Fruit fly (Drosophila melanogaster) whole organism, embryonic: Measurements from ENCODE around the gene CG10252.
A peak's percentile ranks its signal among the peaks of the same experiment; 100 is the strongest.

Experiments
- Ada2b ChIP-seq: fragments of 200-800 bp; sonication (Bioruptor generic); IDR thresholded peaks from 2 replicates; pipeline ENCODE4 v1.3.6; 2022; ENCODE audit warnings: missing biosample characterization, missing genetic modification characterization
- Atf3 ChIP-seq: fragments of 200-800 bp; sonication (Bioruptor generic); optimal IDR thresholded peaks from 3 replicates; lab custom pipeline; 2016; ENCODE audit warnings: missing biosample characterization, missing genetic modification characterization
- B-H1 ChIP-seq: fragments of 200-800 bp; sonication (Bioruptor generic); IDR thresholded peaks from 3 replicates; pipeline ENCODE4 v1.3.6; 2022; ENCODE audit warnings: missing biosample characterization, missing genetic modification characterization
- Bdp1 ChIP-seq: fragments of 200-800 bp; sonication (Bioruptor generic); optimal IDR thresholded peaks from 3 replicates; lab custom pipeline; 2016; ENCODE audit warnings: missing biosample characterization, missing genetic modification characterization
- CG10431 ChIP-seq: fragments of 200-800 bp; sonication (Bioruptor generic); optimal IDR thresholded peaks from 3 replicates; lab custom pipeline; 2018; ENCODE audit warnings: missing biosample characterization, mild to moderate bottlenecking, missing genetic modification characterization
- CG10543 ChIP-seq: fragments of 200-800 bp; sonication (Bioruptor generic); optimal IDR thresholded peaks from 3 replicates; lab custom pipeline; 2017; ENCODE audit warnings: missing biosample characterization, mild to moderate bottlenecking, missing genetic modification characterization, moderate library complexity
- CG10654 ChIP-seq: fragments of 200-800 bp; sonication (Bioruptor generic); optimal IDR thresholded peaks from 2 replicates; lab custom pipeline; 2016; ENCODE audit warnings: missing biosample characterization, missing genetic modification characterization
- CG14050 ChIP-seq: fragments of 200-800 bp; sonication (Bioruptor generic); IDR thresholded peaks from 3 replicates; pipeline ENCODE4 v1.3.6; 2022; ENCODE audit warnings: missing biosample characterization, missing genetic modification characterization
- CG15479 ChIP-seq: fragments of 200-800 bp; sonication (Bioruptor generic); optimal IDR thresholded peaks from 3 replicates; lab custom pipeline; 2019; ENCODE audit warnings: missing biosample characterization, mild to moderate bottlenecking, missing genetic modification characterization, moderate library complexity
- CG16813 ChIP-seq: fragments of 200-800 bp; sonication (Bioruptor generic); IDR thresholded peaks from 3 replicates; pipeline ENCODE4 v1.3.6; 2022; ENCODE audit warnings: missing biosample characterization, missing genetic modification characterization; ENCODE audit not compliant: partially characterized antibody
- CG18764 ChIP-seq: fragments of 200-800 bp; sonication (Bioruptor generic); optimal IDR thresholded peaks from 3 replicates; lab custom pipeline; 2016; ENCODE audit warnings: missing biosample characterization, missing genetic modification characterization
- CG34376 ChIP-seq: fragments of 200-800 bp; sonication (Bioruptor generic); optimal IDR thresholded peaks from 2 replicates; lab custom pipeline; 2018; ENCODE audit warnings: missing biosample characterization, mild to moderate bottlenecking, missing genetic modification characterization
- CG4328 ChIP-seq: fragments of 200-800 bp; sonication (Bioruptor generic); optimal IDR thresholded peaks from 3 replicates; lab custom pipeline; 2017; ENCODE audit warnings: missing biosample characterization, missing genetic modification reagents, missing genetic modification characterization
- CG8924 ChIP-seq: fragments of 200-800 bp; optimal IDR thresholded peaks from 3 replicates; lab custom pipeline; 2019; ENCODE audit warnings: missing biosample characterization, mild to moderate bottlenecking, missing genetic modification characterization, moderate library complexity
- Dip3 ChIP-seq: fragments of 200-800 bp; sonication (Bioruptor generic); optimal IDR thresholded peaks from 3 replicates; lab custom pipeline; 2016; ENCODE audit warnings: missing biosample characterization, missing genetic modification characterization
- Elba2 ChIP-seq: fragments of 200-800 bp; sonication (Bioruptor generic); optimal IDR thresholded peaks from 3 replicates; lab custom pipeline; 2016; ENCODE audit warnings: missing biosample characterization, missing genetic modification characterization
- Ets65A ChIP-seq: fragments of 200-800 bp; sonication (Bioruptor generic); peaks from one replicate; lab custom pipeline; 2016; ENCODE audit warnings: missing biosample characterization, missing genetic modification characterization
- Fer1 ChIP-seq: fragments of 200-800 bp; sonication (Bioruptor generic); optimal IDR thresholded peaks from 2 replicates; lab custom pipeline; 2017; ENCODE audit warnings: missing biosample characterization, mild to moderate bottlenecking, missing genetic modification characterization
- H15 ChIP-seq: fragments of 200-800 bp; sonication (Bioruptor generic); IDR thresholded peaks from 3 replicates; pipeline ENCODE4 v1.3.6; 2022; ENCODE audit warnings: missing biosample characterization, missing genetic modification characterization
- Nf-YB ChIP-seq: fragments of 200-800 bp; sonication (Bioruptor generic); optimal IDR thresholded peaks from 3 replicates; lab custom pipeline; 2019; ENCODE audit warnings: missing biosample characterization, mild to moderate bottlenecking, missing genetic modification characterization, moderate library complexity
- Nf-YC ChIP-seq: fragments of 200-800 bp; optimal IDR thresholded peaks from 3 replicates; lab custom pipeline; 2019; ENCODE audit warnings: missing biosample characterization, mild to moderate bottlenecking, missing genetic modification characterization, moderate library complexity
- Poxn ChIP-seq: fragments of 200-800 bp; sonication (Bioruptor generic); IDR thresholded peaks from 2 replicates; pipeline ENCODE4 v1.3.6; 2022; ENCODE audit warnings: missing biosample characterization, missing genetic modification characterization
- ab ChIP-seq: fragments of 200-800 bp; sonication (Bioruptor generic); optimal IDR thresholded peaks from 2 replicates; lab custom pipeline; 2016; ENCODE audit warnings: missing biosample characterization, missing genetic modification characterization
- abd-A ChIP-seq: fragments of 200-800 bp; sonication (Bioruptor generic); optimal IDR thresholded peaks from 3 replicates; lab custom pipeline; 2019; ENCODE audit warnings: missing biosample characterization, mild to moderate bottlenecking, missing genetic modification characterization, moderate library complexity
- al ChIP-seq: fragments of 200-800 bp; sonication (Bioruptor generic); IDR thresholded peaks from 2 replicates; pipeline ENCODE4 v1.3.6; 2022; ENCODE audit warnings: missing biosample characterization, missing genetic modification characterization
- ato ChIP-seq: fragments of 200-800 bp; sonication (Bioruptor generic); IDR thresholded peaks from 2 replicates; pipeline ENCODE4 v1.3.6; 2022; ENCODE audit warnings: missing biosample characterization, missing genetic modification characterization; ENCODE audit not compliant: partially characterized antibody
- chinmo ChIP-seq: fragments of 200-800 bp; sonication (Bioruptor generic); IDR thresholded peaks from 4 replicates; pipeline ENCODE4 v1.3.6; 2022; ENCODE audit warnings: missing biosample characterization, missing genetic modification characterization; ENCODE audit not compliant: partially characterized antibody
- chn ChIP-seq: fragments of 200-800 bp; sonication (Bioruptor generic); optimal IDR thresholded peaks from 2 replicates; lab custom pipeline; 2016; ENCODE audit warnings: missing biosample characterization, missing genetic modification characterization
- dm ChIP-seq: fragments of 200-800 bp; sonication (Bioruptor generic); optimal IDR thresholded peaks from 3 replicates; lab custom pipeline; 2016; ENCODE audit warnings: missing biosample characterization, missing genetic modification characterization
- dpn ChIP-seq, 2 experiments: fragments of 200-800 bp; sonication (Bioruptor generic); optimal IDR thresholded peaks; 3 replicates each; lab custom pipeline; 2016; ENCODE audit warnings: missing biosample characterization in 2 of 2, missing genetic modification characterization in 2 of 2
- exex ChIP-seq: fragments of 200-800 bp; sonication (Bioruptor generic); optimal IDR thresholded peaks from 4 replicates; lab custom pipeline; 2018; ENCODE audit warnings: missing biosample characterization, mild to moderate bottlenecking, missing genetic modification characterization, moderate library complexity
- eyg ChIP-seq: fragments of 200-800 bp; sonication (Bioruptor generic); optimal IDR thresholded peaks from 3 replicates; lab custom pipeline; 2016; ENCODE audit warnings: missing biosample characterization, missing genetic modification characterization
- fru ChIP-seq: fragments of >200 bp; optimal IDR thresholded peaks from 2 replicates; lab custom pipeline; 2017
- ind ChIP-seq: fragments of 200-800 bp; sonication (Bioruptor generic); optimal IDR thresholded peaks from 3 replicates; lab custom pipeline; 2016; ENCODE audit warnings: missing biosample characterization, missing genetic modification characterization
- lab ChIP-seq: fragments of 200-800 bp; sonication (Bioruptor generic); optimal IDR thresholded peaks from 3 replicates; lab custom pipeline; 2017; ENCODE audit warnings: missing biosample characterization, missing genetic modification characterization, mild to moderate bottlenecking, moderate library complexity, missing genetic modification reagents
- lov ChIP-seq, 2 experiments: fragments of 200-800 bp in 1 of 2; fragments of >200 bp in 1 of 2; sonication (Bioruptor generic) in 1 of 2; IDR thresholded peaks in 1 of 2; optimal IDR thresholded peaks in 1 of 2; 2 replicates in 1 of 2; 3 replicates in 1 of 2; pipeline versions ENCODE4 v1.3.6 to Lab custom; 2017 to 2022; ENCODE audit warnings: missing biosample characterization in 1 of 2, missing genetic modification characterization in 1 of 2
- mirr ChIP-seq: fragments of 200-800 bp; sonication (Bioruptor generic); optimal IDR thresholded peaks from 3 replicates; lab custom pipeline; 2018; ENCODE audit warnings: missing biosample characterization, mild to moderate bottlenecking, missing genetic modification characterization
- nau ChIP-seq: fragments of 200-800 bp; sonication (Bioruptor generic); optimal IDR thresholded peaks from 3 replicates; lab custom pipeline; 2017; ENCODE audit warnings: missing biosample characterization, mild to moderate bottlenecking, missing genetic modification characterization, missing genetic modification reagents
- nmo ChIP-seq: fragments of 200-800 bp; sonication (Bioruptor generic); optimal IDR thresholded peaks from 2 replicates; lab custom pipeline; 2018; ENCODE audit warnings: missing biosample characterization, mild to moderate bottlenecking, missing genetic modification characterization, moderate library complexity
- sd ChIP-seq: fragments of 200-800 bp; sonication (Bioruptor generic); optimal IDR thresholded peaks from 3 replicates; lab custom pipeline; 2018; ENCODE audit warnings: missing biosample characterization, mild to moderate bottlenecking, missing genetic modification characterization, moderate library complexity
- sens ChIP-seq: fragments of 200-800 bp; sonication (Bioruptor generic); peaks from one replicate; lab custom pipeline; 2016; ENCODE audit warnings: missing biosample characterization, missing genetic modification characterization
- sug ChIP-seq: fragments of 200-800 bp; optimal IDR thresholded peaks from 2 replicates; lab custom pipeline; 2019; ENCODE audit warnings: missing biosample characterization, mild to moderate bottlenecking, missing genetic modification characterization, moderate library complexity
- tna ChIP-seq: fragments of 200-800 bp; sonication (Bioruptor generic); IDR thresholded peaks from 2 replicates; pipeline ENCODE4 v1.3.6; 2022; ENCODE audit warnings: missing biosample characterization, missing genetic modification characterization; ENCODE audit not compliant: partially characterized antibody
- trh ChIP-seq: fragments of 200-800 bp; sonication (Bioruptor generic); optimal IDR thresholded peaks from 2 replicates; lab custom pipeline; 2016; ENCODE audit warnings: missing biosample characterization, missing genetic modification characterization
- z ChIP-seq: fragments of 200-800 bp; sonication (Bioruptor generic); IDR thresholded peaks from 3 replicates; pipeline ENCODE4 v1.3.6; 2022; ENCODE audit warnings: missing biosample characterization, missing genetic modification characterization
- zen2 ChIP-seq: fragments of 200-800 bp; sonication (Bioruptor generic); IDR thresholded peaks from 3 replicates; pipeline ENCODE4 v1.3.6; 2022; ENCODE audit warnings: missing biosample characterization, missing genetic modification characterization; ENCODE audit not compliant: partially characterized antibody

The CG10252 gene

DNA sequence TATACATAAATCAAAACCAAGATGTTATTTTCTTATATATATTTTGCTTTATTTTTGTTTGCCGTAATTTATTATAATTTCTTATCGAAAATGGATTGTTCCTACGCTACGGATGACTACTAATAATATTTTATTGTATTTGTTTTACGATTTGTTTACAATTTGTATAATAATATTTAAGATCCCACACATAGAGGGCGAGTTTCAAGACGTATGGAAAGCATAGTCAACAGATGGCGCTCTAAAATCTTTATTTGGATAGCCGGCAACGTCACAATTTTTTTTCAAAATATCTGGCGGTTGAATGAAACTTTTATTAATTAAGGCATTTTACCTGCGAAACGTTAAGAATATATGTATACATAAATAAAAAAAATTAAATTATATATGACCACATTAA lies 25.9 kb upstream of the CG10252 start (continued):
- peak; percentile 50 for TF ChIP-seq nmo
- TF ChIP-seq ab (GFP tag; lab: Kevin White, UChicago) = no peak
- no peak for TF ChIP-seq CG10543 (GFP tag; lab: Kevin White, UChicago)
- TF ChIP-seq Bdp1 = no peak
- TF ChIP-seq H15 (GFP tag; lab: Robert Waterston, UW) = no peak
- TF ChIP-seq zen2 = no peak

DNA sequence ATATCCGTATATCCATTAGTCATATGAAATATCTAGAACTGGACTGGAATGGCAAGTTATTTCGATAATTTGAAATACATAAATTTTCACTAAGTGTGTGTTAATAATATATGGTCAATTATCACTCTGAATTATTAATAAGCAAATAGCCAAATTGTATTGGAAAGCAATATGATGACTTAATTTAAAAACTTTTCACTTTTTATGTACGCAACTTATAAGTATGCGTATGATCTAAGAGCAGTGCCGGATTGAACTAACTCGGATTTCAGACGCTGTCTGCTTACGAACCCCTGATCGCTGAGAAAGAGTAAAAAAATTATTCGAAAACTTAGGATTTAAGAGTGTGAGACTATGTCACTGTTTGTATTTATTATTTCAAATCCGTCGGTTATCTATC lies 25.5 kb upstream of the CG10252 start, which contains the start of gene CG10232:
CG10232 (minus strand) TSS at position 101 of the 400 bp plus-strand sequence.
- TF ChIP-seq sens (GFP tag; lab: Kevin White, UChicago) = no peak
- TF ChIP-seq Ada2b (GFP tag; lab: Robert Waterston, UW) = no peak
- TF ChIP-seq CG10654 (GFP tag; lab: Kevin White, UChicago) = no peak

DNA sequence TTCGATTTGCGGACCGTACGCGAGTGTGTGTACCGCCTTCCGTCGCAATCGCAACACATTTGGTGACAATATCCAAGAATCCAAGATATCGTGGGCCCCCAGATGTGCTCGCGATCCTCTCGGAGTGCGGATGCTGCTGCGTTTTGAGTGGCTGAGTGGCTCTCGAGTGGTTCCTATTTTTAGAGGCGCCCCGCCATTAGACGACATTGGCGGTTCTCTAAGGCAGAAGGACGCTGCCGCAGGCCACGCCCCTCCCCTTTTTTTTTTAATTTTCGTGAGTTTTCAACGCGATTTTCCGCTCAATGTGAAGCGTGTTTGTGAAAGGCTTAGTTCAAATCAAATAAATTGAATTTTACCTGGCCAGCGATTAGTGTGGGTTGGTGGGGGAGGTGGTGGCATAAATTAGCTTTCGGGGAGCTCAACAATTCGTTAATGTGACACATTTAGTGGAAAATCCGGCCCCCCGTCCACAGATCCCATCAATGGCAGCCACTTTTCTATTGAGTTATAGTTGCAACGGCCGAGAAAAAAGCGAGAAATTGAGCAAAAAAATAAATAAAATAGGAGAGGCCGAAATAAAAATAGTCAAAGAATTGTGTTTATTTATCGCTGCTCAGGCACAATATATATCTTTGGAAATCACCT lies 22.4 kb upstream of the CG10252 start, which contains the start of gene nau:
nau (minus strand) TSS at position 61 of the 645 bp plus-strand sequence.
- TF ChIP-seq Nf-YB (GFP tag; lab: Kevin White, UChicago) (peak; percentile 80), abd-A (tag; lab: Kevin White, UChicago) (peak; percentile 1), trh (no peak), CG14050 (no peak), B-H1 (no peak), Poxn (no peak), chinmo (0 out of 4 replicates have a peak, but pooled peaks have one; percentile 15), eyg (GFP tag; lab: Kevin White, UChicago) (no peak), Ets65A (peak; percentile 92), chn (no peak), tna (GFP tag; lab: Robert Waterston, UW) (no peak), dm (GFP tag; lab: Kevin White, UChicago) (no peak), CG4328 (GFP tag; lab: Kevin White, UChicago) (peak; percentile 50), CG18764 (GFP tag; lab: Kevin White, UChicago) (no peak), sd (tag; lab: Kevin White, UChicago) (peak; percentile 65), al (GFP tag; lab: Robert Waterston, UW) (no peak), Bdp1 (no peak), nau (GFP tag; lab: Kevin White, UChicago) (no peak), Dip3 (GFP tag; lab: Kevin White, UChicago) (no peak), Elba2 (GFP tag; lab: Kevin White, UChicago) (no peak), CG8924 (tag; lab: Kevin White, UChicago) (no peak), Nf-YC (peak; percentile 59), ato (GFP tag; lab: Robert Waterston, UW) (no peak), z (GFP tag; lab: Robert Waterston, UW) (peak; percentile 92), Atf3 (GFP tag; lab: Kevin White, UChicago) (no peak), CG10431 (no peak)

DNA sequence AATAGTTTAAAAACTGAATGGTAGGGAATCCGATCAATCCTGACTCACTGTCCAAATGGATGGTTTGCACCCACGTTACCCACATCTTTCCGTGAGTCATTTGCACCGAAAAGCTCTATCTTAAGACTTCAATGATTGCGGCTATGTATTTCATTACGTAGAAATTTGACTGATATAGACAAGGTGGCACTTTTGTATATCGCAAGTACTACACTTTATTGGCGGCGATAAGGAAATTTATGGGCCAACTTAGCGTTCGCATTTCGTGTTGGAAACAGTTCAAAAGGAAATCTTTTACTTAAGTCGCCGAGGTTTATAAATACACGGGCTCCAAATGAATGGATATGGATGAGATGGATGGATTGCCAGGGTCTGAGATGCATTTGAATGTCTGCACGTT lies 18.8 kb upstream of the CG10252 start:
- TF ChIP-seq fru (lab: Kevin White, UChicago) (no peak), lov (optimal IDR thresholded peaks at IDR 0.05; lab: Kevin White, UChicago) (no peak), lov (GFP tag; IDR thresholded peaks at IDR 0.05; lab: Robert Waterston, UW) (no peak), sd (tag; lab: Kevin White, UChicago) (peak; percentile 37), CG34376 (GFP tag; lab: Kevin White, UChicago) (peak; percentile 50), dpn (GFP tag; optimal IDR thresholded peaks at IDR 0.05; lab: Kevin White, UChicago) (no peak), CG15479 (no peak), exex (tag; lab: Kevin White, UChicago) (peak; percentile 77), sug (tag; lab: Kevin White, UChicago) (peak; percentile 45), ind (GFP tag; lab: Kevin White, UChicago) (no peak), Fer1 (GFP tag; lab: Kevin White, UChicago) (no peak), lab (GFP tag; lab: Kevin White, UChicago) (peak; percentile 28), mirr (GFP tag; lab: Kevin White, UChicago) (peak; percentile 46), CG16813 (no peak)
